Worm (Caenorhabditis elegans) whole organism, mixed stage, embryonic: Measurements from ENCODE around the gene C50D2.10.
A peak's percentile ranks its signal among the peaks of the same experiment; 100 is the strongest.

ENCODE experiments used
- M03D4.4 ChIP-seq: sonication (generic microtip); optimal IDR thresholded peaks from 2 replicates; lab custom pipeline; 2017; ENCODE audit warnings: mild to moderate bottlenecking, missing genetic modification characterization, missing compliant biosample characterization
- bed-3 ChIP-seq: fragments of 200-800 bp; sonication (Bioruptor generic); optimal IDR thresholded peaks from 3 replicates; lab custom pipeline; 2018; ENCODE audit warnings: mild to moderate bottlenecking, missing genetic modification characterization, moderate library complexity, missing compliant biosample characterization
- blmp-1 ChIP-seq: fragments of 150-350 bp; optimal IDR thresholded peaks from 2 replicates; lab custom pipeline; 2014; ENCODE audit warnings: missing biosample characterization, missing genetic modification characterization
- ceh-39 ChIP-seq: fragments of 150-350 bp; optimal IDR thresholded peaks from 2 replicates; lab custom pipeline; 2014; ENCODE audit warnings: missing biosample characterization, missing genetic modification characterization
- ceh-43 ChIP-seq: fragments of 200-800 bp; sonication (Bioruptor generic); optimal IDR thresholded peaks from 2 replicates; lab custom pipeline; 2018; ENCODE audit warnings: mild to moderate bottlenecking, missing genetic modification characterization, moderate library complexity, missing compliant biosample characterization
- ceh-83 ChIP-seq: fragments of 200-800 bp; sonication (Bioruptor generic); optimal IDR thresholded peaks from 2 replicates; lab custom pipeline; 2018; ENCODE audit warnings: mild to moderate bottlenecking, missing genetic modification characterization, missing compliant biosample characterization
- ces-1 ChIP-seq: fragments of 150-350 bp; optimal IDR thresholded peaks from 2 replicates; lab custom pipeline; 2014; ENCODE audit warnings: missing biosample characterization, missing genetic modification reagents, missing genetic modification characterization
- cnd-1 ChIP-seq: fragments of 200-800 bp; sonication (Bioruptor generic); optimal IDR thresholded peaks from 2 replicates; lab custom pipeline; 2018; ENCODE audit warnings: mild to moderate bottlenecking, missing genetic modification characterization, missing compliant biosample characterization
- drap-1 ChIP-seq: fragments of 200-800 bp; sonication (Bioruptor generic); optimal IDR thresholded peaks from 3 replicates; lab custom pipeline; 2018; ENCODE audit warnings: mild to moderate bottlenecking, missing genetic modification characterization, missing compliant biosample characterization
- elt-1 ChIP-seq: sonication (generic microtip); optimal IDR thresholded peaks from 2 replicates; lab custom pipeline; 2017; ENCODE audit warnings: missing genetic modification characterization, mild to moderate bottlenecking, missing compliant biosample characterization, antibody characterized with exemption, moderate library complexity, borderline replicate concordance; ENCODE audit not compliant: insufficient read depth
- elt-3 ChIP-seq: fragments of 150-350 bp; optimal IDR thresholded peaks from 2 replicates; lab custom pipeline; 2014; ENCODE audit warnings: missing biosample characterization, missing genetic modification characterization
- flh-1 ChIP-seq: fragments of 200-800 bp; sonication (Bioruptor generic); optimal IDR thresholded peaks from 2 replicates; lab custom pipeline; 2018; ENCODE audit warnings: mild to moderate bottlenecking, missing genetic modification characterization, moderate library complexity, missing compliant biosample characterization
- ham-2 ChIP-seq: fragments of 200-800 bp; sonication (Bioruptor generic); optimal IDR thresholded peaks from 2 replicates; lab custom pipeline; 2018; ENCODE audit warnings: mild to moderate bottlenecking, missing genetic modification characterization, missing compliant biosample characterization
- hlh-1 ChIP-seq: fragments of 150-350 bp; optimal IDR thresholded peaks from 2 replicates; lab custom pipeline; 2014; ENCODE audit warnings: missing biosample characterization, missing genetic modification reagents, missing genetic modification characterization
- lin-13 ChIP-seq: fragments of 150-350 bp; optimal IDR thresholded peaks from 2 replicates; lab custom pipeline; 2014; ENCODE audit warnings: missing biosample characterization, missing genetic modification characterization
- lin-32 ChIP-seq: fragments of 200-800 bp; sonication (Bioruptor generic); optimal IDR thresholded peaks from 2 replicates; lab custom pipeline; 2018; ENCODE audit warnings: mild to moderate bottlenecking, missing genetic modification characterization, missing compliant biosample characterization
- lsy-2 ChIP-seq: fragments of 150-350 bp; optimal IDR thresholded peaks from 2 replicates; lab custom pipeline; 2014; ENCODE audit warnings: missing biosample characterization, missing genetic modification characterization
- mab-5 ChIP-seq: fragments of 150-350 bp; optimal IDR thresholded peaks from 2 replicates; lab custom pipeline; 2014; ENCODE audit warnings: missing biosample characterization, missing genetic modification characterization
- mep-1 ChIP-seq: fragments of 150-350 bp; optimal IDR thresholded peaks from 2 replicates; lab custom pipeline; 2017; ENCODE audit warnings: missing biosample characterization, missing genetic modification reagents, missing genetic modification characterization, inconsistent platforms
- mls-2 ChIP-seq: sonication (generic microtip); optimal IDR thresholded peaks from 2 replicates; lab custom pipeline; 2016; ENCODE audit warnings: mild to moderate bottlenecking, missing genetic modification characterization, moderate library complexity, missing compliant biosample characterization
- nhr-12 ChIP-seq: fragments of 150-350 bp; optimal IDR thresholded peaks from 2 replicates; lab custom pipeline; 2014; ENCODE audit warnings: missing biosample characterization, missing genetic modification characterization
- nhr-2 ChIP-seq: fragments of 150-350 bp; optimal IDR thresholded peaks from 2 replicates; lab custom pipeline; 2014; ENCODE audit warnings: missing biosample characterization, missing genetic modification characterization
- nhr-237 ChIP-seq: fragments of 150-350 bp; optimal IDR thresholded peaks from 2 replicates; lab custom pipeline; 2014; ENCODE audit warnings: missing biosample characterization, missing genetic modification characterization
- nhr-28 ChIP-seq: fragments of 150-350 bp; optimal IDR thresholded peaks from 2 replicates; lab custom pipeline; 2014; ENCODE audit warnings: missing biosample characterization, missing genetic modification characterization
- nhr-76 ChIP-seq: sonication (generic microtip); optimal IDR thresholded peaks from 2 replicates; lab custom pipeline; 2017; ENCODE audit warnings: missing biosample characterization, missing genetic modification characterization
- pha-4 ChIP-seq: fragments of 150-350 bp; optimal IDR thresholded peaks from 2 replicates; lab custom pipeline; 2018; ENCODE audit warnings: missing biosample characterization, missing genetic modification reagents, missing genetic modification characterization
- sem-2 ChIP-seq: fragments of 200-800 bp; sonication (Bioruptor generic); optimal IDR thresholded peaks from 2 replicates; lab custom pipeline; 2018; ENCODE audit warnings: mild to moderate bottlenecking, missing genetic modification characterization, missing compliant biosample characterization
- snpc-4 ChIP-seq: fragments of 150-350 bp; optimal IDR thresholded peaks from 2 replicates; lab custom pipeline; 2014; ENCODE audit warnings: missing biosample characterization, missing genetic modification characterization
- sptf-1 ChIP-seq: sonication (generic microtip); optimal IDR thresholded peaks from 2 replicates; lab custom pipeline; 2017; ENCODE audit warnings: mild to moderate bottlenecking, missing genetic modification characterization, moderate library complexity, missing compliant biosample characterization
- tbx-8 ChIP-seq: fragments of 200-800 bp; sonication (Bioruptor generic); optimal IDR thresholded peaks from 2 replicates; lab custom pipeline; 2018; ENCODE audit warnings: mild to moderate bottlenecking, missing genetic modification characterization, moderate library complexity, missing compliant biosample characterization
- unc-120 ChIP-seq: sonication (generic microtip); optimal IDR thresholded peaks from 2 replicates; lab custom pipeline; 2017; ENCODE audit warnings: missing genetic modification characterization, missing compliant biosample characterization; ENCODE audit not compliant: poor library complexity, severe bottlenecking
- unc-39 ChIP-seq: fragments of 150-350 bp; optimal IDR thresholded peaks from 2 replicates; lab custom pipeline; 2014; ENCODE audit warnings: missing biosample characterization, missing genetic modification characterization
- unc-62 ChIP-seq: fragments of 150-350 bp; optimal IDR thresholded peaks from 2 replicates; lab custom pipeline; 2014; ENCODE audit warnings: missing biosample characterization, missing genetic modification reagents, missing genetic modification characterization
- zip-8 ChIP-seq: fragments of 150-350 bp; optimal IDR thresholded peaks from 2 replicates; lab custom pipeline; 2014; ENCODE audit warnings: missing biosample characterization, missing genetic modification characterization
- ztf-11 ChIP-seq: fragments of 150-350 bp; optimal IDR thresholded peaks from 2 replicates; lab custom pipeline; 2014; ENCODE audit warnings: missing biosample characterization, missing genetic modification characterization

C50D2.10 gene

DNA sequence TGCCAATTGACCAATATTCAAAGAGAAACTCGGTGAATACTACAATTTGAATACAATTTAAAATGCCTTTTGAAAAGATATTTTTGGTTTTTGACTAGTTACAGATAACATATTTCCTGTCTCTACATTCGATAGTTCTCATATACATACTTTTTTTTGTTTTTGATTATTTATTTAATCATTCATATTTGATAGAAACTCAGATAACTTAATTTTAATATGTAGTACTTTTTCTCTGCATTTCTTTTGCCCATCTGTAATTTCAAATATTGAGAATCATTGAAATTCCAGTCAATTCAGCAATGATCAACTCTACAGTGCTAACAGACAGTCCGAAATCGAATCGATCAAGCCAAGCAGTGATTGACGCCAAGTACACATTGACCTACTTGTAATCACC lies 37.9 kb upstream of the C50D2.10 start, which contains the start of gene C23H3.2:
Gene C23H3.2 (plus strand): TSS at position 301 of the 400 bp plus-strand sequence.
- no peak for TF ChIP-seq drap-1
- no peak for TF ChIP-seq ham-2
- TF ChIP-seq nhr-237 (tag; lab: Kevin White, UChicago) = no peak
- no peak for TF ChIP-seq blmp-1 (tag; lab: Kevin White, UChicago)
- TF ChIP-seq elt-3 (tag; lab: Kevin White, UChicago) = no peak
- TF ChIP-seq M03D4.4 = no peak
- no peak for TF ChIP-seq tbx-8 (GFP tag; lab: Kevin White, UChicago)
- no peak for TF ChIP-seq flh-1 (GFP tag; lab: Kevin White, UChicago)
- TF ChIP-seq nhr-2 (tag; lab: Kevin White, UChicago) = no peak
- TF ChIP-seq ceh-39 (tag; lab: Kevin White, UChicago) = no peak
- TF ChIP-seq pha-4 = no peak
- no peak for TF ChIP-seq zip-8
- TF ChIP-seq unc-120 (tag; lab: Kevin White, UChicago) = no peak
- TF ChIP-seq lin-32 = no peak
- TF ChIP-seq cnd-1 = no peak
- no peak for TF ChIP-seq mab-5
- no peak for TF ChIP-seq elt-1 (tag; lab: Kevin White, UChicago)
- TF ChIP-seq ceh-43 = no peak
- TF ChIP-seq mls-2 (tag; lab: Kevin White, UChicago) = no peak

DNA sequence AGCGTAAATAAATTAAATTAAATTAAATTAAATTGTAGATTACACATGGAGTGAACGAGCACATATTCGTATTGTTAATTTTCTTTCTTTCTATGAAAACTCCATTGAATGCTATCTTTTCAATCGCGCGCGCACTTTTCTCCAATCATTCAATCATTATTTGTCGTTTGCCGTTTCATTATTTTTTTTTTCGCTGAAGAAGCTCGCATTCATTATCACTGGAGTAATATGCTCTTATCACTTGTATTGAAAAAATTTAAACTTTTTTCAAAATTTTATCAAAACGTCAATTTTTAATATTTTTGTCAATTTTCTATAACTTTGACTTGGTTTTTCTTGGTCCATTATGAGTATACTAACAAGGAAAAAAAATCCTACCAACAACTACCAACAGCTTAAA lies 33.5 kb upstream of the C50D2.10 start:
- TF ChIP-seq nhr-237 (tag; lab: Kevin White, UChicago) (no peak), lsy-2 (tag; lab: Kevin White, UChicago) (no peak), mab-5 (no peak), pha-4 (no peak), hlh-1 (tag; lab: Kevin White, UChicago) (no peak)
- TF ChIP-seq, all 35 proteins: peak for 0

DNA sequence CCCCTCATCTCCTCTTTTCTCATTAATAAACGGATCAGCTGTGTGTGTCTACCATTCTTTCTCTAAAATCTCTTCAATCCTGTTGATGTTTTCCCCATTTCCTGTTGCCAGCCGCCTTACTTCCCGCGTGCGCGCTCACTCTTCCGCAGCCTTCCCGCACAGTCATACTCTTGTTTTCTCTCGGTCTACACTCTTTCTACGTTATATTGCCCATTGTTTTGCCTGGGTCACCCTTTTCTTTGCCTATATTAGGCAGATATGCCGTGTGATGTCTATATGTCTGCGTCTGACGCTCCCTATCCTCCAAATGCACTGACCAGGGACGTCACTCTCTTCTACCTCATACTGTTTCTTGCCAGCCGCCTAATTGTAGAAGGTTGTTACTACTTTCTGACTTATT lies 32.6 kb upstream of the C50D2.10 start:
- TF ChIP-seq unc-62 (GFP tag; lab: Kevin White, UChicago) (peak; percentile 20), snpc-4 (tag; lab: Kevin White, UChicago) (no peak), pha-4 (peak; percentile 82), zip-8 (no peak), elt-3 (tag; lab: Kevin White, UChicago) (peak; percentile 60), tbx-8 (GFP tag; lab: Kevin White, UChicago) (peak; percentile 9), nhr-28 (no peak), nhr-12 (tag; lab: Kevin White, UChicago) (no peak), lsy-2 (tag; lab: Kevin White, UChicago) (no peak), flh-1 (GFP tag; lab: Kevin White, UChicago) (no peak), ces-1 (GFP tag; lab: Kevin White, UChicago) (peak; percentile 16), cnd-1 (peak; percentile 65), ceh-83 (no peak), hlh-1 (tag; lab: Kevin White, UChicago) (peak; percentile 35), ham-2 (peak; percentile 91), lin-13 (tag; lab: Kevin White, UChicago) (peak; percentile 17), sem-2 (GFP tag; lab: Kevin White, UChicago) (no peak), nhr-237 (tag; lab: Kevin White, UChicago) (peak; percentile 50), sptf-1 (tag; lab: Kevin White, UChicago) (peak; percentile 63), M03D4.4 (no peak), mab-5 (no peak), nhr-76 (tag; lab: Kevin White, UChicago) (no peak), bed-3 (GFP tag; lab: Kevin White, UChicago) (no peak), unc-120 (tag; lab: Kevin White, UChicago) (peak; percentile 78), unc-39 (tag; lab: Kevin White, UChicago) (no peak), ztf-11 (peak; percentile 72), elt-1 (tag; lab: Kevin White, UChicago) (no peak), blmp-1 (tag; lab: Kevin White, UChicago) (peak; percentile 38), nhr-2 (tag; lab: Kevin White, UChicago) (peak; percentile 75), drap-1 (peak; percentile 47), lin-32 (no peak), mep-1 (tag; lab: Kevin White, UChicago) (peak; percentile 64), mls-2 (tag; lab: Kevin White, UChicago) (peak; percentile 72), ceh-43 (no peak)
